Fruit fly (Drosophila melanogaster) Kc167 (cell line): ENCODE measurements around the gene CG15864.

Source experiments
- Myc ChIP-seq: fragments of >200 bp; optimal IDR thresholded peaks from 2 replicates; lab custom pipeline; 2017; ENCODE audit warnings: missing external identifiers
- Sin3A ChIP-seq: fragments of >200 bp; optimal IDR thresholded peaks from 2 replicates; lab custom pipeline; 2018; ENCODE audit warnings: missing external identifiers
- h ChIP-seq: fragments of >200 bp; optimal IDR thresholded peaks from 3 replicates; lab custom pipeline; 2018; ENCODE audit warnings: missing external identifiers
- insv ChIP-seq: fragments of >200 bp; optimal IDR thresholded peaks from 3 replicates; lab custom pipeline; 2018; ENCODE audit warnings: missing external identifiers
- psq ChIP-seq: fragments of >200 bp; optimal IDR thresholded peaks from 2 replicates; lab custom pipeline; 2017; ENCODE audit warnings: missing external identifiers

- TF ChIP-seq h (no peak), psq (lab: Kevin White, UChicago) (no peak), insv (lab: Kevin White, UChicago) (no peak), Myc (lab: Kevin White, UChicago) (no peak), Sin3A (lab: Kevin White, UChicago) (no peak)
These were observed 4.5 kb upstream of the CG15864 start, which contains the start of the genes CG9636, CG18749 and CG33722 for dm6 chr3R:8243720-8244119.
